Fruit fly (Drosophila melanogaster): ENCODE measurements around the gene Ndf.

Ndf gene

dm6 chr2L:10009800-10010658, 6.4 kb downstream of the Ndf start (continued):
- peak; percentile 92 for TF ChIP-seq CG6765 (GFP tag; optimal IDR thresholded peaks at IDR 0.05)
- peak; percentile 97 for TF ChIP-seq her (GFP tag; optimal IDR thresholded peaks at IDR 0.05)
- TF ChIP-seq Camta (GFP tag; optimal IDR thresholded peaks at IDR 0.05) = peak; percentile 96
- peak; percentile 96 for TF ChIP-seq CG18619 (GFP tag; optimal IDR thresholded peaks at IDR 0.05)
- peak; percentile 98 for TF ChIP-seq schlank (tag; optimal IDR thresholded peaks at IDR 0.05)
- peak; percentile 90 for TF ChIP-seq CG2875 (GFP tag; optimal IDR thresholded peaks at IDR 0.05)
- TF ChIP-seq CG18262 (tag; optimal IDR thresholded peaks at IDR 0.05) = peak; percentile 94
- TF ChIP-seq esg (GFP tag; conservative IDR thresholded peaks at IDR 0.05) = peak; percentile 92
- TF ChIP-seq jumu (GFP tag; optimal IDR thresholded peaks at IDR 0.05) = peak; percentile 98
- TF ChIP-seq Hr51 (GFP tag; optimal IDR thresholded peaks at IDR 0.05) = peak; percentile 96 to 97
- peak; percentile 92 for TF ChIP-seq bowl (GFP tag; IDR thresholded peaks at IDR 0.05)
- TF ChIP-seq CG11504 (tag; optimal IDR thresholded peaks at IDR 0.05) = peak; percentile 95
- peak; percentile 98 for TF ChIP-seq Chrac-16 (GFP tag; optimal IDR thresholded peaks at IDR 0.05)
- TF ChIP-seq MBD-R2 (GFP tag; IDR thresholded peaks at IDR 0.05) = peak; percentile 98
- peak; percentile 98 for TF ChIP-seq lab (GFP tag; optimal IDR thresholded peaks at IDR 0.05)
- no peak for TF ChIP-seq BEAF-32 (GFP tag; optimal IDR thresholded peaks at IDR 0.05)
- peak; percentile 94 for TF ChIP-seq seq (GFP tag; IDR thresholded peaks at IDR 0.05)
- TF ChIP-seq lola (GFP tag; optimal IDR thresholded peaks at IDR 0.05) = peak in 1 of 3 experiments; percentile 90
- no peak for TF ChIP-seq ftz-f1 (GFP tag; optimal IDR thresholded peaks at IDR 0.05)
- TF ChIP-seq H15 (GFP tag; IDR thresholded peaks at IDR 0.05) = peak; percentile 97
- TF ChIP-seq sd (tag; optimal IDR thresholded peaks at IDR 0.05) = no peak
- TF ChIP-seq CG14667 (GFP tag; IDR thresholded peaks at IDR 0.05) = peak; percentile 95
- TF ChIP-seq tll (GFP tag; optimal IDR thresholded peaks at IDR 0.05) = no peak
- peak; percentile 90 for TF ChIP-seq CG10274 (GFP tag; optimal IDR thresholded peaks at IDR 0.05)
- TF ChIP-seq CG3995 (GFP tag; optimal IDR thresholded peaks at IDR 0.05) = peak; percentile 84
- TF ChIP-seq ham (GFP tag; IDR thresholded peaks at IDR 0.05) = peak; percentile 90
- peak; percentile 94 for TF ChIP-seq dmrt11E (tag; optimal IDR thresholded peaks at IDR 0.05)
- TF ChIP-seq CHES-1-like (GFP tag; optimal IDR thresholded peaks at IDR 0.05) = peak; percentile 98
- peak; percentile 98 for TF ChIP-seq CG17359 (tag; optimal IDR thresholded peaks at IDR 0.05)
- TF ChIP-seq CG15073 (GFP tag; optimal IDR thresholded peaks at IDR 0.05) = peak; percentile 62
- TF ChIP-seq dysf (GFP tag; IDR thresholded peaks at IDR 0.05) = peak; percentile 98
- peak; percentile 99 for TF ChIP-seq Dbx (GFP tag; IDR thresholded peaks at IDR 0.05)
- TF ChIP-seq wdn (GFP tag; IDR thresholded peaks at IDR 0.05) = peak; percentile 98
- TF ChIP-seq CG12219 (GFP tag; optimal IDR thresholded peaks at IDR 0.05) = peak; percentile 97
- TF ChIP-seq NFAT (GFP tag; IDR thresholded peaks at IDR 0.05) = peak; percentile 98
- TF ChIP-seq CG6791 (GFP tag; IDR thresholded peaks at IDR 0.05; ENCODE audit: partially characterized antibody) = no peak
- TF ChIP-seq gfzf (GFP tag; optimal IDR thresholded peaks at IDR 0.05) = peak; percentile 16
- TF ChIP-seq NK7.1 (GFP tag; optimal IDR thresholded peaks at IDR 0.05) = peak; percentile 95
- TF ChIP-seq odd (GFP tag; optimal IDR thresholded peaks at IDR 0.05) = peak; percentile 93
- peak; percentile 99 for TF ChIP-seq CG13624 (GFP tag; optimal IDR thresholded peaks at IDR 0.05)
- peak; percentile 98 for TF ChIP-seq Ada2b (GFP tag; IDR thresholded peaks at IDR 0.05)
- TF ChIP-seq abd-A (tag; optimal IDR thresholded peaks at IDR 0.05) = no peak
- peak; percentile 82 for TF ChIP-seq HLHmδ (GFP tag; optimal IDR thresholded peaks at IDR 0.05)
- TF ChIP-seq crc (GFP tag; optimal IDR thresholded peaks at IDR 0.05) = peak; percentile 98
- TF ChIP-seq NC2α (GFP tag; optimal IDR thresholded peaks at IDR 0.05) = peak; percentile 94
- peak; percentile 90 for TF ChIP-seq sim (GFP tag; IDR thresholded peaks at IDR 0.05)
- peak; percentile 78 for TF ChIP-seq CG8359 (GFP tag; optimal IDR thresholded peaks at IDR 0.05; ENCODE audit: borderline replicate concordance)
- TF ChIP-seq cad (GFP tag; optimal IDR thresholded peaks at IDR 0.05) = no peak
